Worm (Caenorhabditis elegans) whole organism, midembryonic: Measurements from ENCODE around the gene F14H12.7.

Experiments
- T22C8.4 ChIP-seq: fragments of 200-800 bp; sonication (Bioruptor generic); IDR thresholded peaks from 2 replicates; pipeline ENCODE4 v1.3.6; 2022; ENCODE audit warnings: missing genetic modification characterization, missing compliant biosample characterization
- cog-1 ChIP-seq: sonication (generic microtip); optimal IDR thresholded peaks from 2 replicates; lab custom pipeline; 2016; ENCODE audit warnings: missing genetic modification characterization, missing compliant biosample characterization
- flt-1 ChIP-seq: fragments of 200-800 bp; sonication (Bioruptor generic); IDR thresholded peaks from 2 replicates; pipeline ENCODE4 v1.3.6; 2022; ENCODE audit warnings: missing genetic modification characterization, missing compliant biosample characterization
- klf-2 ChIP-seq: fragments of 200-800 bp; sonication (Bioruptor generic); conservative IDR thresholded peaks from 2 replicates; pipeline ENCODE4 v1.3.6; 2022; ENCODE audit warnings: missing genetic modification reagents, missing genetic modification characterization, missing compliant biosample characterization
- med-1 ChIP-seq: sonication (generic microtip); optimal IDR thresholded peaks from 2 replicates; lab custom pipeline; 2017; ENCODE audit warnings: missing genetic modification characterization, mild to moderate bottlenecking, missing compliant biosample characterization, antibody characterized with exemption, missing genetic modification reagents; ENCODE audit not compliant: insufficient read depth
- ref-1 ChIP-seq: fragments of 200-800 bp; sonication (Bioruptor generic); conservative IDR thresholded peaks from 2 replicates; pipeline ENCODE4 v1.3.6; 2022; ENCODE audit warnings: missing genetic modification reagents, missing genetic modification characterization, missing compliant biosample characterization
- tab-1 ChIP-seq: fragments of 200-800 bp; sonication (Bioruptor generic); IDR thresholded peaks from 2 replicates; pipeline ENCODE4 v1.3.6; 2022; ENCODE audit warnings: missing genetic modification characterization, missing compliant biosample characterization
- ztf-23 ChIP-seq: fragments of 200-800 bp; sonication (Bioruptor generic); IDR thresholded peaks from 2 replicates; pipeline ENCODE4 v1.3.6; 2022; ENCODE audit warnings: missing genetic modification reagents, missing genetic modification characterization, missing compliant biosample characterization
- ztf-29 ChIP-seq: fragments of 200-800 bp; sonication (Bioruptor generic); IDR thresholded peaks from 2 replicates; pipeline ENCODE4 v1.3.6; 2022; ENCODE audit warnings: missing genetic modification reagents, missing genetic modification characterization, missing compliant biosample characterization

Gene F14H12.7

ce11 chrX:4395073-4395850 lies 32.8 kb upstream of the F14H12.7 start:
- TF ChIP-seq ref-1 (GFP tag; lab: Robert Waterston, UW) (no peak), tab-1 (GFP tag; lab: Robert Waterston, UW) (no peak), T22C8.4 (no peak), flt-1 (GFP tag; lab: Robert Waterston, UW) (no peak), ztf-29 (GFP tag; lab: Robert Waterston, UW) (no peak), cog-1 (tag; lab: Kevin White, UChicago) (peak; percentile 54), ztf-23 (peak; percentile 48; the same call in 1 of the 2 replicates), med-1 (no peak), klf-2 (no peak)

DNA sequence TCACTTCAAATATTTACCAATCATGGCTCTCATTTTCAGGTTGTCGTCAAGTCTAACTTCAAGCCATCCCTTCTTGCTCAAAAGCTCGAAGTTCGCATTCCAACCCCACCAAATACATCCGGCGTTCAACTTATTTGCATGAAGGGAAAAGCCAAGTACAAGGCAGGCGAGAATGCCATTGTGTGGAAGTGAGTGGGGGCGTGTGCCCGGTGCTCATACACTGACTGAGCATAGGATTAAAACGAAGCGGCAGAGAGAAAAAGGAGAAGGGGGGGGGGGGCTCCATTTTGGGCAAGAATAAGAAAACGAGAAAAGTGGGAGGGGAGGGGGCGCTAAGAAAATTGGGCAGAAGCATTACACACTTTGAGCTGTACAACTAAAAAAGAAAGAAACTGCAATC lies 29.3 kb upstream of the F14H12.7 start:
- TF ChIP-seq ref-1 (GFP tag; lab: Robert Waterston, UW): no peak
- no peak for TF ChIP-seq klf-2
- no peak for TF ChIP-seq med-1
- no peak for TF ChIP-seq flt-1 (GFP tag; lab: Robert Waterston, UW)
- no peak for TF ChIP-seq T22C8.4
- no peak for TF ChIP-seq ztf-29 (GFP tag; lab: Robert Waterston, UW)
- no peak for TF ChIP-seq cog-1 (tag; lab: Kevin White, UChicago)
- no peak for TF ChIP-seq tab-1 (GFP tag; lab: Robert Waterston, UW)
- no peak for TF ChIP-seq ztf-23

DNA sequence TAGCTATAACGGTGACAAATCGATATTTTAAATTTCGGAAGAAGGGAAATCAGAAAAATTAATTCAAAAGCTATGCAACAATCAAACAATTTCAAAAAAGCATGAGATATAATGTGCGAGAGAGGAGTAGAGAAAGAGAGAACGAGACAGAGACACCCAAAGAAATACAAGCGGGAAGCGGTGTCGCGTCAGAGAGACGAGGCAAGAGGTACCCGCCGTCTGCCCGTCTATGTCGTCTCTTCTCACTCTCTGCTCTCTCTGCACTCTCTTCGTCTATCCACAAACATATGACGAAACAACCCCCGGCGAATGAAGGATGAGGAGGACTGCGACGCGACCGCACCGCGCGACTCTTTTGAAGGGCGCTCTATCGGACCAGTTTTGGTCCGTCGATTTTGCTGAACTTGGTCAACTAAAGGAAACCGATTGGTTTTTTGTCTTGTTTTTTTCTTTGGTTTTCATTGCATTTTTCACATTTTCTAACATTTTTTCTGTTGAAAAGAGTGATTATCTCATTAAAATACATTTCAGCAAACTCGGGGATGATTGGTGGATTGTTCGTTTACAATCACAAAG lies 26.5 kb upstream of the F14H12.7 start, which contains the start of gene dpy-23:
dpy-23 (plus strand) TSS at position 526 of the 576 bp plus-strand sequence.
- TF ChIP-seq cog-1 (tag; lab: Kevin White, UChicago) (peak; percentile 91), ztf-23 (no peak), flt-1 (GFP tag; lab: Robert Waterston, UW) (0 out of 2 replicates have a peak, but pooled peaks have one; percentile 46)

ce11 chrX:4386493-4386892 lies 24.1 kb upstream of the F14H12.7 start:
- TF ChIP-seq klf-2: no peak
- no peak for TF ChIP-seq ztf-23
- no peak for TF ChIP-seq cog-1 (tag; lab: Kevin White, UChicago)
- TF ChIP-seq T22C8.4: no peak
- TF ChIP-seq tab-1 (GFP tag; lab: Robert Waterston, UW): no peak
- TF ChIP-seq med-1: no peak
- no peak for TF ChIP-seq ztf-29 (GFP tag; lab: Robert Waterston, UW)
- no peak for TF ChIP-seq flt-1 (GFP tag; lab: Robert Waterston, UW)
- TF ChIP-seq ref-1 (GFP tag; lab: Robert Waterston, UW): no peak

ce11 chrX:4383316-4383936 lies 21.0 kb upstream of the F14H12.7 start, which contains the start of gene lst-2:
lst-2 (minus strand) TSS chrX:4383366.
- no peak for TF ChIP-seq flt-1 (GFP tag; lab: Robert Waterston, UW)
- TF ChIP-seq ref-1 (GFP tag; lab: Robert Waterston, UW): no peak

DNA sequence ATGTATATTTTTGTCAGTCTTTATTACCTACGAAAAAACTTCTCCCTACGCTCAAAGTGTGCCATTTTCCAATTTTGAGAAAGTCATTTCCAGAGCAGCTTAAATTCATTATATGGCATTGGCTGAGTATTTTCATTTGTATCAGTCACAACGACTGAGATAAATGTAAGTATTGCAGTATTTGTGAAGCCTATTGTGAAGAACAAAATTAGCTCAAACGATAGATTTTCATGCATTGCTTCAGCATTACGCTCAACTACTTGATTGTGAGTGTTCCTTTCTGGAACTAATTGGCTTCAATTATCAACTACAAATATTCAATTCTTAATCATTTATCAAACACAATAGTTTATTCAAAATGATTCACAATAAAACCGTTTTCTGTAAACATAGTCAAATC lies 15.3 kb upstream of the F14H12.7 start, which contains the start of gene R160.12:
R160.12 (minus strand) TSS at position 101 of the 400 bp plus-strand sequence.
- TF ChIP-seq med-1 (no peak), T22C8.4 (no peak), klf-2 (no peak), ztf-23 (no peak), ref-1 (GFP tag; lab: Robert Waterston, UW) (no peak), flt-1 (GFP tag; lab: Robert Waterston, UW) (no peak)

DNA sequence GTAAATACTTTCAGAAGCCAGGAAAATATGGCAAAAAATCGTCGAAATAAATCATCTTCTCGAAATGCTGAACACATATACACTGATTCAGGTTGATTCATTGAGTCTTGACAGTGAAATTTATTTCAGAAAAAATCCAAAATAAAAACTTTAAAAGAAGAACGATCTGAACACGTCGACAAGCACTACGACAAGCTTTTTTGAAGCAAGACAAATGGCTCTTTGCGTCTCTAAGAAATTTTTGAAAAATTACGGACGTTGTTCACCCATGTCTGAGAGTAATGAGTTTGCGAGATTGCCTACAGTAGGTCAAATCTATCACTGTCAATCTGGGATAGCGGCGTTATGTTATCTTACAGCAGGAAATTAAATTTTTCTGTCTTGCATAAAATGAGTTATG lies 14.4 kb upstream of the F14H12.7 start, which contains the start of gene R160.2:
R160.2 (minus strand) TSS at position 101 of the 400 bp plus-strand sequence.
- no peak for TF ChIP-seq klf-2
- no peak for TF ChIP-seq med-1
- TF ChIP-seq ztf-29 (GFP tag; lab: Robert Waterston, UW): no peak
- TF ChIP-seq ztf-23: no peak
- TF ChIP-seq ref-1 (GFP tag; lab: Robert Waterston, UW): no peak
- no peak for TF ChIP-seq tab-1 (GFP tag; lab: Robert Waterston, UW)
- no peak for TF ChIP-seq flt-1 (GFP tag; lab: Robert Waterston, UW)
- no peak for TF ChIP-seq T22C8.4
- TF ChIP-seq cog-1 (tag; lab: Kevin White, UChicago): no peak

DNA sequence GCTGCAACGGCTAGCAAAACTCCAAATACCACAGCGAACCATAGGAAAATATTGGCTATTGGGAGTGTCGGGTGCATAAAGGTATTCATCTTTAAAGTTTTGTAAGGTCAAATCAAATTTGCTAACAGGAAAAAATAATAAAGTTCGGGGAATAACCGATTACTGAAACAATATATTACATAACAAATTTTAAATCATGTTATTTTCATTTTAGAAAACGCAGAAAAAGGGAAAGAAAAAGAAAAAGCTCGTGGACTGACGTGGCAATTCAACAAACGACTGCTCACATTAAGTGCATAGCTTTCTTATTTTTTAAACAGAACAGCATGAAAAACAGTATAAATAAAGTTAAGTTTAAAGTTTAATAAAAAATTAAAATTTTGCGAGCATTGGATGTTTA lies 10.7 kb upstream of the F14H12.7 start, which contains the start of gene R160.6:
R160.6 (minus strand) TSS at position 101 of the 400 bp plus-strand sequence.
- TF ChIP-seq ztf-23 (no peak), klf-2 (no peak), cog-1 (tag; lab: Kevin White, UChicago) (no peak), ref-1 (GFP tag; lab: Robert Waterston, UW) (no peak), tab-1 (GFP tag; lab: Robert Waterston, UW) (no peak), ztf-29 (GFP tag; lab: Robert Waterston, UW) (no peak), T22C8.4 (no peak), med-1 (no peak), flt-1 (GFP tag; lab: Robert Waterston, UW) (no peak)

ce11 chrX:4371988-4372387 lies 9.6 kb upstream of the F14H12.7 start, which contains the start of gene R160.14:
R160.14 (minus strand) TSS chrX:4372088.
- no peak for TF ChIP-seq flt-1 (GFP tag; lab: Robert Waterston, UW)
- TF ChIP-seq cog-1 (tag; lab: Kevin White, UChicago): no peak
- TF ChIP-seq klf-2: no peak
- no peak for TF ChIP-seq ref-1 (GFP tag; lab: Robert Waterston, UW)
- TF ChIP-seq T22C8.4: no peak
- no peak for TF ChIP-seq ztf-29 (GFP tag; lab: Robert Waterston, UW)
- TF ChIP-seq med-1: no peak
- no peak for TF ChIP-seq tab-1 (GFP tag; lab: Robert Waterston, UW)
- no peak for TF ChIP-seq ztf-23
